Worm (Caenorhabditis elegans): Measurements from ENCODE around the gene Y116F11B.7.

- TF ChIP-seq crh-2 (tag; optimal IDR thresholded peaks at IDR 0.05) (no peak), mdl-1 (tag; optimal IDR thresholded peaks at IDR 0.05) (no peak), unc-62 (GFP tag; optimal IDR thresholded peaks at IDR 0.05) (no peak), elt-1 (tag; optimal IDR thresholded peaks at IDR 0.05) (no peak), lin-13 (GFP tag; optimal IDR thresholded peaks at IDR 0.05) (no peak), egl-27 (tag; optimal IDR thresholded peaks at IDR 0.05) (no peak), aly-2 (tag; optimal IDR thresholded peaks at IDR 0.05) (no peak), dmd-4 (tag; optimal IDR thresholded peaks at IDR 0.05) (no peak), ceh-16 (tag; optimal IDR thresholded peaks at IDR 0.05) (no peak), snpc-4 (tag; optimal IDR thresholded peaks at IDR 0.05) (no peak), ZK546.5 (tag; optimal IDR thresholded peaks at IDR 0.05) (no peak), nhr-12 (tag; optimal IDR thresholded peaks at IDR 0.05) (no peak), lin-11 (tag; optimal IDR thresholded peaks at IDR 0.05) (no peak), ztf-11 (tag; optimal IDR thresholded peaks at IDR 0.05) (no peak)
These were observed 9.2 kb downstream of the Y116F11B.7 start, which contains the start of gene Y116F11B.8 for ce11 chrV:19857334-19857733.

All from whole organism, L2 larva.